Worm (Caenorhabditis elegans) whole organism, L4 larva: ENCODE measurements around the gene T11F9.14.

Experiments used
- T20F7.1 ChIP-seq: fragments of 200-800 bp; sonication (Bioruptor generic); optimal IDR thresholded peaks from 2 replicates; lab custom pipeline; 2018; ENCODE audit warnings: mild to moderate bottlenecking, missing genetic modification characterization, missing compliant biosample characterization
- ceh-62 ChIP-seq: sonication (generic microtip); optimal IDR thresholded peaks from 2 replicates; lab custom pipeline; 2017; ENCODE audit warnings: missing biosample characterization, missing genetic modification characterization
- lin-13 ChIP-seq: fragments of 150-350 bp; optimal IDR thresholded peaks from 2 replicates; lab custom pipeline; 2014; ENCODE audit warnings: missing biosample characterization, missing genetic modification reagents, missing genetic modification characterization
- lin-15B ChIP-seq: fragments of 150-350 bp; sonication (generic microtip); optimal IDR thresholded peaks from 3 replicates; lab custom pipeline; 2014; ENCODE audit warnings: missing biosample characterization, missing genetic modification characterization
- nhr-102 ChIP-seq: sonication (generic microtip); optimal IDR thresholded peaks from 2 replicates; lab custom pipeline; 2016; ENCODE audit warnings: mild to moderate bottlenecking, missing genetic modification characterization, moderate library complexity, missing compliant biosample characterization
- nhr-41 ChIP-seq: fragments of 200-800 bp; sonication (Bioruptor generic); IDR thresholded peaks from 2 replicates; pipeline ENCODE4 v1.3.6; 2022; ENCODE audit warnings: missing genetic modification reagents, missing genetic modification characterization, missing compliant biosample characterization
- nhr-48 ChIP-seq: sonication (generic microtip); optimal IDR thresholded peaks from 2 replicates; lab custom pipeline; 2016; ENCODE audit warnings: mild to moderate bottlenecking, missing genetic modification characterization, missing compliant biosample characterization
- pha-4 ChIP-seq, 2 experiments: fragments of 150-350 bp in 1 of 2; fragments of 200-800 bp in 1 of 2; sonication (Bioruptor generic) in 1 of 2; IDR thresholded peaks in 1 of 2; optimal IDR thresholded peaks in 1 of 2; 2 replicates each; pipeline versions ENCODE4 v1.3.6 to Lab custom; 2014 to 2022; ENCODE audit warnings: missing genetic modification characterization in 2 of 2, missing genetic modification reagents in 2 of 2, missing biosample characterization in 1 of 2, missing compliant biosample characterization in 1 of 2
- unc-130 ChIP-seq: sonication (generic microtip); optimal IDR thresholded peaks from 2 replicates; lab custom pipeline; 2016; ENCODE audit warnings: missing genetic modification reagents, missing genetic modification characterization, missing compliant biosample characterization
- zip-11 ChIP-seq: fragments of 200-800 bp; sonication (Bioruptor generic); IDR thresholded peaks from 2 replicates; pipeline ENCODE4 v1.3.6; 2022; ENCODE audit warnings: missing genetic modification characterization, missing compliant biosample characterization

ce11 chrV:11470210-11470713, 10.4 kb downstream of the T11F9.14 start, which contains the start of gene aat-6:
- TF ChIP-seq nhr-102 (tag; lab: Kevin White, UChicago), result no peak
- no peak for TF ChIP-seq unc-130 (GFP tag; lab: Kevin White, UChicago)
- 0 out of 2 replicates have a peak, but pooled peaks have one; percentile 32 for TF ChIP-seq nhr-41
- TF ChIP-seq zip-11 (GFP tag; lab: Robert Waterston, UW), result no peak
- TF ChIP-seq ceh-62 (tag; lab: Kevin White, UChicago), result no peak
- no peak for TF ChIP-seq pha-4 (GFP tag; IDR thresholded peaks at IDR 0.05; lab: Robert Waterston, UW)
- no peak for TF ChIP-seq pha-4 (tag; optimal IDR thresholded peaks at IDR 0.05; lab: Kevin White, UChicago)
- TF ChIP-seq lin-15B (tag; lab: Kevin White, UChicago), result no peak
- no peak for TF ChIP-seq lin-13 (GFP tag; lab: Kevin White, UChicago)
- peak; percentile 28 for TF ChIP-seq nhr-48 (tag; lab: Kevin White, UChicago)
- no peak for TF ChIP-seq T20F7.1 (GFP tag; lab: Kevin White, UChicago)
